Fruit fly (Drosophila melanogaster) whole organism, wandering third instar larva: Measurements from ENCODE around the gene Pvf3.

Source experiments
- Abd-B ChIP-seq: fragments of >200 bp; optimal IDR thresholded peaks from 2 replicates; lab custom pipeline; 2017; ENCODE audit warnings: missing biosample characterization, missing genetic modification characterization
- CG32264 ChIP-seq: fragments of 200-800 bp; sonication (Bioruptor generic); optimal IDR thresholded peaks from 2 replicates; lab custom pipeline; 2016; ENCODE audit warnings: missing biosample characterization, missing genetic modification characterization
- CG9705 ChIP-seq: fragments of 200-800 bp; sonication (Bioruptor generic); optimal IDR thresholded peaks from 2 replicates; lab custom pipeline; 2018; ENCODE audit warnings: missing biosample characterization, mild to moderate bottlenecking, missing genetic modification characterization
- Dfd ChIP-seq: fragments of >200 bp; optimal IDR thresholded peaks from 2 replicates; lab custom pipeline; 2017; ENCODE audit warnings: missing biosample characterization, missing genetic modification characterization
- Dif ChIP-seq: fragments of 200-275, 200-300 bp; sonication (Bioruptor generic); optimal IDR thresholded peaks from 2 replicates; lab custom pipeline; 2018; ENCODE audit warnings: missing biosample characterization, missing genetic modification characterization; ENCODE audit not compliant: partially characterized antibody
- GATAd ChIP-seq: sonication (Bioruptor generic); optimal IDR thresholded peaks from 2 replicates; lab custom pipeline; 2016; ENCODE audit warnings: missing biosample characterization, missing genetic modification characterization
- HLH106 ChIP-seq: fragments of 200-800 bp; optimal IDR thresholded peaks from 3 replicates; lab custom pipeline; 2019; ENCODE audit warnings: missing biosample characterization, mild to moderate bottlenecking, missing genetic modification characterization, moderate library complexity
- Hnf4 ChIP-seq: fragments of 200-800 bp; sonication (Bioruptor generic); optimal IDR thresholded peaks from 2 replicates; lab custom pipeline; 2016; ENCODE audit warnings: missing biosample characterization, mild to moderate bottlenecking, missing genetic modification characterization
- Hr78 ChIP-seq: fragments of >200 bp; optimal IDR thresholded peaks from 2 replicates; lab custom pipeline; 2017; ENCODE audit warnings: missing biosample characterization, missing genetic modification characterization
- Hr83 ChIP-seq: fragments of 200-300 bp; sonication (Bioruptor generic); optimal IDR thresholded peaks from 2 replicates; lab custom pipeline; 2016; ENCODE audit warnings: missing biosample characterization, mild to moderate bottlenecking, missing genetic modification characterization, moderate library complexity; ENCODE audit not compliant: poor library complexity, severe bottlenecking
- Jra ChIP-seq: sonication (Bioruptor generic); optimal IDR thresholded peaks from 2 replicates; lab custom pipeline; 2016; ENCODE audit warnings: missing biosample characterization, missing genetic modification characterization
- Mio ChIP-seq: sonication (Bioruptor generic); optimal IDR thresholded peaks from 2 replicates; lab custom pipeline; 2016; ENCODE audit warnings: missing biosample characterization, missing genetic modification characterization
- Myc ChIP-seq: fragments of >200 bp; optimal IDR thresholded peaks from 2 replicates; lab custom pipeline; 2017
- N ChIP-seq: fragments of >200 bp; optimal IDR thresholded peaks from 2 replicates; lab custom pipeline; 2018; ENCODE audit warnings: missing biosample characterization, missing external identifiers, missing genetic modification characterization
- OdsH ChIP-seq: fragments of 200-800 bp; sonication (Bioruptor generic); optimal IDR thresholded peaks from 2 replicates; lab custom pipeline; 2016; ENCODE audit warnings: missing biosample characterization, mild to moderate bottlenecking, missing genetic modification characterization
- Rel ChIP-seq, 2 experiments: fragments of 200-800 bp; sonication (Bioruptor generic) in 1 of 2; optimal IDR thresholded peaks; 2 replicates in 1 of 2; 3 replicates in 1 of 2; lab custom pipeline; 2016 to 2019; ENCODE audit warnings: mild to moderate bottlenecking in 2 of 2, missing biosample characterization in 2 of 2, missing genetic modification characterization in 2 of 2, moderate library complexity in 1 of 2
- Sp1 ChIP-seq: fragments of 200-800 bp; sonication (Bioruptor generic); optimal IDR thresholded peaks from 3 replicates; lab custom pipeline; 2019; ENCODE audit warnings: missing biosample characterization, mild to moderate bottlenecking, missing genetic modification characterization, moderate library complexity
- Vsx2 ChIP-seq: fragments of 200-300, 225-300 bp; sonication (Bioruptor generic); optimal IDR thresholded peaks from 2 replicates; lab custom pipeline; 2018; ENCODE audit warnings: missing biosample characterization, missing genetic modification characterization; ENCODE audit not compliant: partially characterized antibody
- br ChIP-seq: fragments of 200-800 bp; sonication (Bioruptor generic); optimal IDR thresholded peaks from 2 replicates; lab custom pipeline; 2016; ENCODE audit warnings: missing biosample characterization, missing genetic modification characterization
- brk ChIP-seq: fragments of 200-800 bp; sonication (Bioruptor generic); optimal IDR thresholded peaks from 2 replicates; lab custom pipeline; 2016; ENCODE audit warnings: missing biosample characterization, mild to moderate bottlenecking, missing genetic modification characterization
- dmrt93B ChIP-seq: fragments of 200-800 bp; sonication (Bioruptor generic); optimal IDR thresholded peaks from 2 replicates; lab custom pipeline; 2018; ENCODE audit warnings: missing biosample characterization, mild to moderate bottlenecking, missing genetic modification characterization
- dsf ChIP-seq: sonication (Bioruptor generic); optimal IDR thresholded peaks from 2 replicates; lab custom pipeline; 2016; ENCODE audit warnings: missing biosample characterization, missing genetic modification characterization, borderline replicate concordance
- ey ChIP-seq: fragments of 200-800 bp; sonication (Bioruptor generic); optimal IDR thresholded peaks from 2 replicates; lab custom pipeline; 2016; ENCODE audit warnings: missing biosample characterization, missing genetic modification characterization
- foxo ChIP-seq, 2 experiments: fragments of 200-800 bp; sonication (Bioruptor generic); optimal IDR thresholded peaks; 2 replicates in 1 of 2; 3 replicates in 1 of 2; lab custom pipeline; 2016 to 2017; ENCODE audit warnings: missing biosample characterization in 2 of 2, missing genetic modification characterization in 2 of 2
- fru ChIP-seq: fragments of 200-800 bp; sonication (Bioruptor generic); optimal IDR thresholded peaks from 3 replicates; lab custom pipeline; 2016; ENCODE audit warnings: missing biosample characterization, mild to moderate bottlenecking, missing genetic modification characterization
- h ChIP-seq: fragments of 200-800 bp; sonication (Bioruptor generic); optimal IDR thresholded peaks from 3 replicates; lab custom pipeline; 2016; ENCODE audit warnings: missing biosample characterization, mild to moderate bottlenecking, missing genetic modification characterization
- jim ChIP-seq: fragments of 175-275, 200-325 bp; sonication (Bioruptor generic); optimal IDR thresholded peaks from 2 replicates; lab custom pipeline; 2016; ENCODE audit warnings: missing biosample characterization, mild to moderate bottlenecking, missing genetic modification characterization
- pan ChIP-seq: fragments of >200 bp; optimal IDR thresholded peaks from 2 replicates; lab custom pipeline; 2017
- psq ChIP-seq: fragments of 200-800 bp; sonication (Bioruptor generic); optimal IDR thresholded peaks from 3 replicates; lab custom pipeline; 2017; ENCODE audit warnings: missing biosample characterization, mild to moderate bottlenecking, missing genetic modification characterization, moderate library complexity
- rgr ChIP-seq: fragments of 200-800 bp; sonication (Bioruptor generic); optimal IDR thresholded peaks from 3 replicates; lab custom pipeline; 2016; ENCODE audit warnings: missing biosample characterization, mild to moderate bottlenecking, missing genetic modification characterization
- sv ChIP-seq: fragments of 200-800 bp; sonication (Bioruptor generic); optimal IDR thresholded peaks from 3 replicates; lab custom pipeline; 2016; ENCODE audit warnings: missing biosample characterization, missing genetic modification characterization
- tai ChIP-seq: sonication (Bioruptor generic); optimal IDR thresholded peaks from 2 replicates; lab custom pipeline; 2016; ENCODE audit warnings: missing biosample characterization, missing genetic modification characterization
- woc ChIP-seq: sonication (Bioruptor generic); optimal IDR thresholded peaks from 2 replicates; lab custom pipeline; 2016; ENCODE audit warnings: missing biosample characterization, mild to moderate bottlenecking, missing genetic modification characterization

The Pvf3 gene

dm6 chr2L:7203411-7204171 is 46.1 kb upstream of the Pvf3 start:
- TF ChIP-seq tai (GFP tag; lab: Kevin White, UChicago) (no peak), br (GFP tag; lab: Kevin White, UChicago) (no peak), psq (GFP tag; lab: Kevin White, UChicago) (peak; percentile 96), Mio (GFP tag; lab: Kevin White, UChicago) (no peak), h (GFP tag; lab: Kevin White, UChicago) (no peak), jim (GFP tag; lab: Kevin White, UChicago) (no peak), Abd-B (GFP tag; lab: Kevin White, UChicago) (no peak), Hr78 (GFP tag; lab: Kevin White, UChicago) (no peak)
- TF ChIP-seq, all 38 proteins: peak for 1

- TF ChIP-seq Sp1 (GFP tag; lab: Kevin White, UChicago), result no peak
- no peak for TF ChIP-seq sv (GFP tag; lab: Kevin White, UChicago)
- TF ChIP-seq Mio (GFP tag; lab: Kevin White, UChicago), result no peak
- peak; percentile 72 for TF ChIP-seq Myc
- no peak for TF ChIP-seq Dif
- no peak for TF ChIP-seq Hnf4 (GFP tag; lab: Kevin White, UChicago)
- TF ChIP-seq dmrt93B (GFP tag; lab: Kevin White, UChicago), result no peak
Observed at dm6 chr2L:7200168-7200567, 42.7 kb upstream of the Pvf3 start.

- TF ChIP-seq h (GFP tag; lab: Kevin White, UChicago), result no peak
- peak; percentile 41 for TF ChIP-seq Sp1 (GFP tag; lab: Kevin White, UChicago)
- TF ChIP-seq OdsH (GFP tag; lab: Kevin White, UChicago), result peak; percentile 17
- TF ChIP-seq HLH106, result peak; percentile 29
- peak; percentile 45 for TF ChIP-seq psq (GFP tag; lab: Kevin White, UChicago)
- no peak for TF ChIP-seq Rel (GFP tag; optimal IDR thresholded peaks at IDR 0.05; lab: Kevin White, UChicago)
- peak; percentile 10 for TF ChIP-seq Rel (tag; optimal IDR thresholded peaks at IDR 0.05; lab: Kevin White, UChicago)
- TF ChIP-seq Jra (GFP tag; lab: Kevin White, UChicago), result no peak
- no peak for TF ChIP-seq dmrt93B (GFP tag; lab: Kevin White, UChicago)
- no peak for TF ChIP-seq N (GFP tag; lab: Kevin White, UChicago)
- TF ChIP-seq Dfd, result no peak
- no peak for TF ChIP-seq ey
- peak; percentile 4 for TF ChIP-seq rgr (GFP tag; lab: Kevin White, UChicago)
- peak in 1 of 2 experiments; percentile 35 for TF ChIP-seq foxo (GFP tag; optimal IDR thresholded peaks at IDR 0.05; lab: Kevin White, UChicago)
- peak; percentile 11 for TF ChIP-seq Hnf4 (GFP tag; lab: Kevin White, UChicago)
- no peak for TF ChIP-seq dsf (GFP tag; lab: Kevin White, UChicago)
- peak; percentile 7 for TF ChIP-seq fru
- TF ChIP-seq tai (GFP tag; lab: Kevin White, UChicago), result no peak
- TF ChIP-seq GATAd, result no peak
- TF ChIP-seq CG32264 (GFP tag; lab: Kevin White, UChicago), result no peak
- TF ChIP-seq, all 38 proteins: peak for 9
Observed at dm6 chr2L:7199635-7200110, 42.2 kb upstream of the Pvf3 start.

dm6 chr2L:7198618-7199017 is 41.1 kb upstream of the Pvf3 start:
- no peak for TF ChIP-seq Abd-B (GFP tag; lab: Kevin White, UChicago)
- TF ChIP-seq N (GFP tag; lab: Kevin White, UChicago), result no peak
- TF ChIP-seq dsf (GFP tag; lab: Kevin White, UChicago), result no peak

- TF ChIP-seq OdsH (GFP tag; lab: Kevin White, UChicago) (peak; percentile 82), fru (peak; percentile 91), Rel (GFP tag; optimal IDR thresholded peaks at IDR 0.05; lab: Kevin White, UChicago) (no peak), Rel (tag; optimal IDR thresholded peaks at IDR 0.05; lab: Kevin White, UChicago) (peak; percentile 42), woc (GFP tag; lab: Kevin White, UChicago) (peak; percentile 85), br (GFP tag; lab: Kevin White, UChicago) (peak; percentile 90), dsf (GFP tag; lab: Kevin White, UChicago) (peak; percentile 63), psq (GFP tag; lab: Kevin White, UChicago) (peak; percentile 80), sv (GFP tag; lab: Kevin White, UChicago) (peak; percentile 96), CG9705 (GFP tag; lab: Kevin White, UChicago) (peak; percentile 82), brk (GFP tag; lab: Kevin White, UChicago) (peak; percentile 87), jim (GFP tag; lab: Kevin White, UChicago) (no peak), GATAd (peak; percentile 48), Abd-B (GFP tag; lab: Kevin White, UChicago) (no peak), dmrt93B (GFP tag; lab: Kevin White, UChicago) (peak; percentile 84), HLH106 (peak; percentile 90), h (GFP tag; lab: Kevin White, UChicago) (peak; percentile 93), Sp1 (GFP tag; lab: Kevin White, UChicago) (peak; percentile 72), CG32264 (GFP tag; lab: Kevin White, UChicago) (peak; percentile 74), pan (no peak), Hr78 (GFP tag; lab: Kevin White, UChicago) (no peak), Dfd (no peak), Vsx2 (GFP tag; lab: Kevin White, UChicago) (peak; percentile 98), Hr83 (GFP tag; lab: Kevin White, UChicago) (peak; percentile 24), rgr (GFP tag; lab: Kevin White, UChicago) (peak; percentile 92), N (GFP tag; lab: Kevin White, UChicago) (peak; percentile 56), Hnf4 (GFP tag; lab: Kevin White, UChicago) (peak; percentile 93)
Observed at dm6 chr2L:7194351-7195037, 37.0 kb upstream of the Pvf3 start, which contains the start of gene CG4497. TSS of gene CG4497 (minus strand) at chr2L:7194588.
